Fruit fly (Drosophila melanogaster): Measurements from ENCODE around the gene CG13919.

DNA sequence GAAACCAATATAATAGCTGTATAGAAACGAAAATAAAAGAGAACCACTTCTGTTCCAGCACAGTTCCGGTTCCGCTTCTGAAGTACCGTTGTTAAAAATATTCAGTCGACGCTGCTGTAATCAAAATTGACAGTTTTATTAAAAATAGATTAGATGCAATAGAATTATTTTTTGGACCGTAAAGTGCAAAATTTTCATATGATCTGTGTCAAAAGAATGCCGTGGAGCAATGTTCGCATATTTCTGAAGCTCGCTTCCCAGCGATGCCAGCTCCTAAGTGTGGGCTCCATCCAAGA lies 42.5 kb upstream of the CG13919 start, which contains the start of the genes CG18170 and CG33791:
- TF ChIP-seq OdsH (GFP tag; optimal IDR thresholded peaks at IDR 0.05): no peak
- no peak for TF ChIP-seq Sp1 (GFP tag; optimal IDR thresholded peaks at IDR 0.05)
- TF ChIP-seq sv (GFP tag; optimal IDR thresholded peaks at IDR 0.05): no peak
- no peak for TF ChIP-seq sage (GFP tag; optimal IDR thresholded peaks at IDR 0.05)
- no peak for TF ChIP-seq br (GFP tag; optimal IDR thresholded peaks at IDR 0.05)
